Worm (Caenorhabditis elegans): ENCODE results near the gene amt-1.

The amt-1 gene

ce11 chrX:4523887-4524350, 47.3 kb upstream of the amt-1 start, which contains the start of gene pdi-2 (continued):
- peak; percentile 39 to 54 for TF ChIP-seq efl-1 (optimal IDR thresholded peaks at IDR 0.05)
- TF ChIP-seq efl-1 (GFP tag; optimal IDR thresholded peaks at IDR 0.05 in 1 of 2), result peak; percentile 5 to 89
- peak; percentile 100 for TF ChIP-seq xbp-1 (tag; optimal IDR thresholded peaks at IDR 0.05)
- TF ChIP-seq irx-1 (tag; optimal IDR thresholded peaks at IDR 0.05), result peak; percentile 55
- TF ChIP-seq sptf-1 (tag; optimal IDR thresholded peaks at IDR 0.05), result no peak
- TF ChIP-seq rnt-1 (tag; optimal IDR thresholded peaks at IDR 0.05), result peak; percentile 62
- no peak for TF ChIP-seq unc-130 (tag; optimal IDR thresholded peaks at IDR 0.05)
- TF ChIP-seq ceh-63 (GFP tag; optimal IDR thresholded peaks at IDR 0.05), result no peak
- TF ChIP-seq hpl-2 (GFP tag; optimal IDR thresholded peaks at IDR 0.05), result no peak
- TF ChIP-seq nhr-12 (tag; optimal IDR thresholded peaks at IDR 0.05), result no peak
- peak; percentile 53 for TF ChIP-seq fkh-10 (GFP tag; optimal IDR thresholded peaks at IDR 0.05)
- TF ChIP-seq lin-35 (GFP tag; optimal IDR thresholded peaks at IDR 0.05), result peak; percentile 48 to 73
- TF ChIP-seq elt-3 (tag; optimal IDR thresholded peaks at IDR 0.05), result peak in 4 of 6 experiments; percentile 4 to 75 (median 46)
- TF ChIP-seq nhr-19 (GFP tag; conservative IDR thresholded peaks at IDR 0.05), result peak; percentile 87
- peak; percentile 20 for TF ChIP-seq egl-13 (tag; optimal IDR thresholded peaks at IDR 0.05)
- no peak for TF ChIP-seq mef-2 (tag; optimal IDR thresholded peaks at IDR 0.05)
- TF ChIP-seq aly-2 (tag; optimal IDR thresholded peaks at IDR 0.05), result no peak
- TF ChIP-seq ces-1 (GFP tag; optimal IDR thresholded peaks at IDR 0.05), result no peak
- TF ChIP-seq nhr-77 (tag; optimal IDR thresholded peaks at IDR 0.05), result peak; percentile 61
- TF ChIP-seq F16B12.6 (tag; optimal IDR thresholded peaks at IDR 0.05), result peak; percentile 26
- TF ChIP-seq pag-3 (tag; optimal IDR thresholded peaks at IDR 0.05; ENCODE audit: borderline replicate concordance, insufficient read depth), result no peak
- no peak for TF ChIP-seq ceh-90 (tag; optimal IDR thresholded peaks at IDR 0.05)
- no peak for TF ChIP-seq ceh-88 (GFP tag; IDR thresholded peaks at IDR 0.05)
- TF ChIP-seq ets-5 (GFP tag; IDR thresholded peaks at IDR 0.05), result no peak
- peak; percentile 46 for TF ChIP-seq skn-1 (tag; optimal IDR thresholded peaks at IDR 0.05)
- TF ChIP-seq C34B4.2 (tag; optimal IDR thresholded peaks at IDR 0.05), result no peak
- peak; percentile 77 for TF ChIP-seq swsn-7 (tag; optimal IDR thresholded peaks at IDR 0.05)
- TF ChIP-seq ceh-8 (GFP tag; optimal IDR thresholded peaks at IDR 0.05), result peak; percentile 51
- TF ChIP-seq nhr-20 (tag; optimal IDR thresholded peaks at IDR 0.05), result peak; percentile 72
- TF ChIP-seq nhr-237 (tag; optimal IDR thresholded peaks at IDR 0.05), result no peak
- peak; percentile 98 for TF ChIP-seq nhr-85 (tag)
- peak; percentile 80 for TF ChIP-seq nhr-90 (tag; optimal IDR thresholded peaks at IDR 0.05; ENCODE audit: poor library complexity)
- no peak for TF ChIP-seq nhr-28 (tag; optimal IDR thresholded peaks at IDR 0.05)

DNA sequence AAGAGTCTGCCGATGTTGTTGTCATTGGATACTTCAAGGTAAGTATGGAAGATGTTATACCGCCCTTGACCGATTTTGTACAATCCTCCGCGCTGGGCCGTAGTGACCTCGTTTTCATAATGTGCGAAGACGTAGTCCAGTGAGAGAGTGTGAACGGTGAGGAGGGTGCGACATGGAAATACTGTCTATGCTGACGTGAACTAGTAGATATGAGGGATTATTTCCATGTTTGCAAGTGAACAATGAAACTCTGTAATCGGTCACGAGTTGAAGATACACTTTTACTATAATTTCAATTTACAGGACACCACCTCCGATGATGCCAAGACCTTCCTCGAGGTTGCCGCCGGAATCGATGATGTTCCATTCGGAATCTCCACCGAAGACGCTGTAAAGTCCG, 46.4 kb upstream of the amt-1 start:
- TF ChIP-seq snu-23 (GFP tag; optimal IDR thresholded peaks at IDR 0.05) (peak; percentile 22), aha-1 (tag; optimal IDR thresholded peaks at IDR 0.05) (no peak), ceh-82 (tag; optimal IDR thresholded peaks at IDR 0.05) (no peak), vab-15 (tag; optimal IDR thresholded peaks at IDR 0.05) (no peak), nhr-90 (tag; optimal IDR thresholded peaks at IDR 0.05; ENCODE audit: poor library complexity) (peak; percentile 18), nhr-85 (tag) (peak; percentile 90), grh-1 (GFP tag; IDR thresholded peaks at IDR 0.05) (no peak), nhr-84 (tag; optimal IDR thresholded peaks at IDR 0.05) (no peak), zip-4 (GFP tag; optimal IDR thresholded peaks at IDR 0.05) (no peak), lsy-2 (tag; optimal IDR thresholded peaks at IDR 0.05) (peak in 1 of 2 experiments; percentile 40), isw-1 (GFP tag; IDR thresholded peaks at IDR 0.05) (no peak), blmp-1 (tag; optimal IDR thresholded peaks at IDR 0.05) (peak; percentile 45), alr-1 (tag; optimal IDR thresholded peaks at IDR 0.05; ENCODE audit: borderline replicate concordance) (no peak), snpc-4 (tag; optimal IDR thresholded peaks at IDR 0.05) (no peak), unc-86 (tag; optimal IDR thresholded peaks at IDR 0.05) (no peak), nhr-71 (tag; optimal IDR thresholded peaks at IDR 0.05) (peak; percentile 32), nhr-20 (tag; optimal IDR thresholded peaks at IDR 0.05) (peak; percentile 22), efl-1 (optimal IDR thresholded peaks at IDR 0.05) (no peak), efl-1 (GFP tag; optimal IDR thresholded peaks at IDR 0.05 in 1 of 2) (no peak), ces-1 (GFP tag; optimal IDR thresholded peaks at IDR 0.05) (no peak), lir-3 (tag; optimal IDR thresholded peaks at IDR 0.05; ENCODE audit: poor library complexity) (no peak), swsn-7 (tag; optimal IDR thresholded peaks at IDR 0.05) (no peak), aly-2 (tag; optimal IDR thresholded peaks at IDR 0.05) (no peak), nhr-76 (tag; optimal IDR thresholded peaks at IDR 0.05) (no peak), unc-62 (GFP tag; optimal IDR thresholded peaks at IDR 0.05) (no peak), hpl-2 (GFP tag; optimal IDR thresholded peaks at IDR 0.05) (no peak), nhr-47 (tag; optimal IDR thresholded peaks at IDR 0.05) (no peak), pax-3 (tag; optimal IDR thresholded peaks at IDR 0.05) (no peak), xbp-1 (tag; optimal IDR thresholded peaks at IDR 0.05) (peak; percentile 94), rnt-1 (tag; optimal IDR thresholded peaks at IDR 0.05) (peak; percentile 6)

Data from whole organism, L1 larva.